Fruit fly (Drosophila melanogaster) whole organism, adult: Measurements from ENCODE around the gene MsR1.

Experiments used
- CG11617 ChIP-seq: fragments of 200-800 bp; sonication (Bioruptor generic); optimal IDR thresholded peaks from 2 replicates; lab custom pipeline; 2017; ENCODE audit warnings: mild to moderate bottlenecking, missing biosample characterization, missing genetic modification reagents, missing genetic modification characterization
- CG12768 ChIP-seq: fragments of 200-800 bp; sonication (Bioruptor generic); optimal IDR thresholded peaks from 2 replicates; lab custom pipeline; 2017; ENCODE audit warnings: missing biosample characterization, missing genetic modification characterization, mild to moderate bottlenecking, moderate library complexity, missing genetic modification reagents
- CG14711 ChIP-seq: fragments of 200-800 bp; sonication (Bioruptor generic); optimal IDR thresholded peaks from 2 replicates; lab custom pipeline; 2018; ENCODE audit warnings: missing biosample characterization, mild to moderate bottlenecking, missing genetic modification characterization, moderate library complexity
- CG1620 ChIP-seq: fragments of 200-800 bp; sonication (Bioruptor generic); optimal IDR thresholded peaks from 2 replicates; lab custom pipeline; 2016; ENCODE audit warnings: missing biosample characterization, missing genetic modification characterization
- CG33017 ChIP-seq: fragments of 200-800 bp; sonication (Bioruptor generic); optimal IDR thresholded peaks from 2 replicates; lab custom pipeline; 2018; ENCODE audit warnings: missing biosample characterization, mild to moderate bottlenecking, missing genetic modification characterization, moderate library complexity
- CG5204 ChIP-seq: fragments of 200-800 bp; sonication (Bioruptor generic); optimal IDR thresholded peaks from 2 replicates; lab custom pipeline; 2016; ENCODE audit warnings: missing biosample characterization, missing genetic modification characterization
- CG7045 ChIP-seq: fragments of 200-800 bp; sonication (Bioruptor generic); optimal IDR thresholded peaks from 2 replicates; lab custom pipeline; 2017; ENCODE audit warnings: missing biosample characterization, mild to moderate bottlenecking, missing genetic modification characterization
- CG7101 ChIP-seq: fragments of 200-800 bp; sonication (Bioruptor generic); optimal IDR thresholded peaks from 2 replicates; lab custom pipeline; 2018; ENCODE audit warnings: missing biosample characterization, mild to moderate bottlenecking, missing genetic modification characterization, moderate library complexity
- Clk ChIP-seq: fragments of 200-800 bp; sonication (Bioruptor generic); optimal IDR thresholded peaks from 2 replicates; lab custom pipeline; 2017; ENCODE audit warnings: missing biosample characterization, missing genetic modification characterization
- Crg-1 ChIP-seq: fragments of 200-800 bp; sonication (Bioruptor generic); optimal IDR thresholded peaks from 2 replicates; lab custom pipeline; 2016; ENCODE audit warnings: missing biosample characterization, missing genetic modification characterization
- Hr96 ChIP-seq: fragments of 200-800 bp; sonication (Bioruptor generic); optimal IDR thresholded peaks from 2 replicates; lab custom pipeline; 2016; ENCODE audit warnings: missing biosample characterization, missing genetic modification characterization
- Mnt ChIP-seq: fragments of 200-800 bp; sonication (Bioruptor generic); optimal IDR thresholded peaks from 2 replicates; lab custom pipeline; 2016; ENCODE audit warnings: missing biosample characterization, mild to moderate bottlenecking, missing genetic modification characterization
- bab1 ChIP-seq: fragments of 200-800 bp; sonication (Bioruptor generic); optimal IDR thresholded peaks from 3 replicates; lab custom pipeline; 2019; ENCODE audit warnings: missing biosample characterization, mild to moderate bottlenecking, missing genetic modification characterization, moderate library complexity
- cic ChIP-seq: fragments of 200-800 bp; sonication (Bioruptor generic); optimal IDR thresholded peaks from 2 replicates; lab custom pipeline; 2017; ENCODE audit warnings: missing biosample characterization, mild to moderate bottlenecking, missing genetic modification characterization, moderate library complexity
- cnc ChIP-seq, 2 experiments: fragments of >200 bp; optimal IDR thresholded peaks; 2 replicates each; lab custom pipeline; 2017
- kay ChIP-seq: fragments of 200-800 bp; sonication (Bioruptor generic); peaks from one replicate; lab custom pipeline; 2016; ENCODE audit warnings: missing biosample characterization, missing genetic modification characterization, borderline replicate concordance
- ovo ChIP-seq: fragments of 200-800 bp; sonication (Bioruptor generic); optimal IDR thresholded peaks from 2 replicates; lab custom pipeline; 2016; ENCODE audit warnings: missing biosample characterization, missing genetic modification characterization
- pad ChIP-seq: fragments of 200-800 bp; sonication (Bioruptor generic); optimal IDR thresholded peaks from 3 replicates; lab custom pipeline; 2017; ENCODE audit warnings: missing biosample characterization, missing genetic modification characterization, mild to moderate bottlenecking, moderate library complexity, missing genetic modification reagents
- tj ChIP-seq: fragments of 200-800 bp; sonication (Bioruptor generic); optimal IDR thresholded peaks from 3 replicates; lab custom pipeline; 2017; ENCODE audit warnings: missing biosample characterization, mild to moderate bottlenecking, missing genetic modification characterization, moderate library complexity
- toe ChIP-seq: fragments of 200-800 bp; sonication (Bioruptor generic); optimal IDR thresholded peaks from 2 replicates; lab custom pipeline; 2016; ENCODE audit warnings: missing biosample characterization, missing genetic modification characterization

The MsR1 gene

dm6 chr3L:2322257-2322776 is at the start of gene MsR1:
Gene MsR1 (plus strand): TSS chr3L:2322693.
- no peak for TF ChIP-seq CG14711 (tag; lab: Kevin White, UChicago)
- no peak for TF ChIP-seq cic
- TF ChIP-seq Mnt (GFP tag; lab: Kevin White, UChicago): no peak
- no peak for TF ChIP-seq pad (GFP tag; lab: Kevin White, UChicago)
- TF ChIP-seq tj (GFP tag; lab: Kevin White, UChicago): no peak
- no peak for TF ChIP-seq kay (GFP tag; lab: Kevin White, UChicago)
- TF ChIP-seq CG7045 (GFP tag; lab: Kevin White, UChicago): no peak
- no peak for TF ChIP-seq Clk
- no peak for TF ChIP-seq Hr96 (GFP tag; lab: Kevin White, UChicago)
- TF ChIP-seq cnc (optimal IDR thresholded peaks at IDR 0.05; lab: Kevin White, UChicago): no peak
- no peak for TF ChIP-seq CG1620 (GFP tag; lab: Kevin White, UChicago)
- no peak for TF ChIP-seq CG12768 (GFP tag; lab: Kevin White, UChicago)
- no peak for TF ChIP-seq CG33017 (tag; lab: Kevin White, UChicago)
- no peak for TF ChIP-seq CG11617
- TF ChIP-seq toe: no peak
- no peak for TF ChIP-seq ovo (GFP tag; lab: Kevin White, UChicago)

- no peak for TF ChIP-seq CG7045 (GFP tag; lab: Kevin White, UChicago)
- no peak for TF ChIP-seq pad (GFP tag; lab: Kevin White, UChicago)
- no peak for TF ChIP-seq CG1620 (GFP tag; lab: Kevin White, UChicago)
- TF ChIP-seq cic: no peak
- no peak for TF ChIP-seq Crg-1 (GFP tag; lab: Kevin White, UChicago)
- no peak for TF ChIP-seq Clk
- TF ChIP-seq toe: no peak
- TF ChIP-seq bab1 (GFP tag; lab: Kevin White, UChicago): no peak
- no peak for TF ChIP-seq Mnt (GFP tag; lab: Kevin White, UChicago)
- no peak for TF ChIP-seq CG7101 (tag; lab: Kevin White, UChicago)
- TF ChIP-seq Hr96 (GFP tag; lab: Kevin White, UChicago): no peak
- TF ChIP-seq CG5204 (GFP tag; lab: Kevin White, UChicago): no peak
- TF ChIP-seq CG11617: no peak
These were observed 49.1 kb upstream of the MsR1 start for dm6 chr3L:2273392-2273791.

dm6 chr3L:2276250-2276649 is 46.2 kb upstream of the MsR1 start, which contains the start of gene yellow-g2:
Gene yellow-g2 (plus strand): TSS chr3L:2276550.
- TF ChIP-seq CG33017 (tag; lab: Kevin White, UChicago) (no peak), Clk (no peak), CG5204 (GFP tag; lab: Kevin White, UChicago) (no peak), CG1620 (GFP tag; lab: Kevin White, UChicago) (no peak), toe (no peak)

dm6 chr3L:2282506-2282905 is 40.0 kb upstream of the MsR1 start, which contains the start of gene MsR2:
Gene MsR2 (plus strand): TSS chr3L:2282883.
- TF ChIP-seq CG33017 (tag; lab: Kevin White, UChicago) (no peak), kay (GFP tag; lab: Kevin White, UChicago) (no peak), CG1620 (GFP tag; lab: Kevin White, UChicago) (no peak), Mnt (GFP tag; lab: Kevin White, UChicago) (no peak), Hr96 (GFP tag; lab: Kevin White, UChicago) (no peak), CG7045 (GFP tag; lab: Kevin White, UChicago) (no peak), cic (no peak), tj (GFP tag; lab: Kevin White, UChicago) (no peak), bab1 (GFP tag; lab: Kevin White, UChicago) (no peak), CG11617 (no peak), CG12768 (GFP tag; lab: Kevin White, UChicago) (no peak), CG14711 (tag; lab: Kevin White, UChicago) (no peak), toe (no peak), Crg-1 (GFP tag; lab: Kevin White, UChicago) (no peak)

- TF ChIP-seq ovo (GFP tag; lab: Kevin White, UChicago): no peak
- no peak for TF ChIP-seq kay (GFP tag; lab: Kevin White, UChicago)
- no peak for TF ChIP-seq Mnt (GFP tag; lab: Kevin White, UChicago)
- TF ChIP-seq CG12768 (GFP tag; lab: Kevin White, UChicago): no peak
- no peak for TF ChIP-seq bab1 (GFP tag; lab: Kevin White, UChicago)
- no peak for TF ChIP-seq CG5204 (GFP tag; lab: Kevin White, UChicago)
- no peak for TF ChIP-seq CG33017 (tag; lab: Kevin White, UChicago)
- TF ChIP-seq CG7101 (tag; lab: Kevin White, UChicago): no peak
- no peak for TF ChIP-seq CG14711 (tag; lab: Kevin White, UChicago)
- no peak for TF ChIP-seq Crg-1 (GFP tag; lab: Kevin White, UChicago)
- no peak for TF ChIP-seq cnc (optimal IDR thresholded peaks at IDR 0.05; lab: Kevin White, UChicago)
- no peak for TF ChIP-seq CG7045 (GFP tag; lab: Kevin White, UChicago)
- TF ChIP-seq Clk: no peak
- no peak for TF ChIP-seq Hr96 (GFP tag; lab: Kevin White, UChicago)
- TF ChIP-seq CG1620 (GFP tag; lab: Kevin White, UChicago): no peak
- no peak for TF ChIP-seq toe
- no peak for TF ChIP-seq pad (GFP tag; lab: Kevin White, UChicago)
These were observed 2.8 kb downstream of the MsR1 start for dm6 chr3L:2325276-2325675.

DNA sequence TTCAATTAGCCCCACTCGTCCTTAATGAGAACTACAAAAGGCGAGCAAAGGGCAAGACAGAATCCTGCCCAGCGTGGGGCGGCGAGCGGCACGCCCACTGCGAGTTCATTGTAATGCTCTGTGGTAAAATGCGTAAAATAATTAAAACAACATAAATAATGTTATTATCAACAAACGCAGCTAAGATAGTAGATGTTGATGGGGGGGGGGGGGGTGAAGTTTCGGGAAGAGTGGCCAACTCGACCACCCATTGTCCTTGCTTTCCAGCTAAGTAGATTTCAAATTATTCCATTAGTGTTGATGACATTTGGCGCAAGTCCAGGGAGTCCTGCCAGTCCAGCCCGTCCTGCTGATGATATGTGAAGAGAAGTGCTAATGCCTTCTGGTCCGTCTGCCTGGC is 6.3 kb downstream of the MsR1 start:
- TF ChIP-seq pad (GFP tag; lab: Kevin White, UChicago) (no peak), CG33017 (tag; lab: Kevin White, UChicago) (no peak), CG7045 (GFP tag; lab: Kevin White, UChicago) (no peak), ovo (GFP tag; lab: Kevin White, UChicago) (no peak), CG5204 (GFP tag; lab: Kevin White, UChicago) (no peak), Crg-1 (GFP tag; lab: Kevin White, UChicago) (no peak), CG11617 (no peak)
